Worm (Caenorhabditis elegans) whole organism, L4 larva: ENCODE measurements around the gene Y17G9B.11.
"Not testable (repeated sequence)": the region's sequence is repeated elsewhere in the genome, so short reads cannot be mapped to it uniquely, and the experiment has no call there.

Experiments
- hlh-11 ChIP-seq: fragments of 200-800 bp; sonication (Bioruptor generic); optimal IDR thresholded peaks from 2 replicates; lab custom pipeline; 2018; ENCODE audit warnings: mild to moderate bottlenecking, missing genetic modification characterization, missing compliant biosample characterization
- nhr-25 ChIP-seq: sonication (generic microtip); optimal IDR thresholded peaks from 2 replicates; lab custom pipeline; 2017; ENCODE audit warnings: missing genetic modification characterization, mild to moderate bottlenecking, missing compliant biosample characterization, antibody characterized with exemption, moderate library complexity, borderline replicate concordance; ENCODE audit not compliant: insufficient read depth

DNA sequence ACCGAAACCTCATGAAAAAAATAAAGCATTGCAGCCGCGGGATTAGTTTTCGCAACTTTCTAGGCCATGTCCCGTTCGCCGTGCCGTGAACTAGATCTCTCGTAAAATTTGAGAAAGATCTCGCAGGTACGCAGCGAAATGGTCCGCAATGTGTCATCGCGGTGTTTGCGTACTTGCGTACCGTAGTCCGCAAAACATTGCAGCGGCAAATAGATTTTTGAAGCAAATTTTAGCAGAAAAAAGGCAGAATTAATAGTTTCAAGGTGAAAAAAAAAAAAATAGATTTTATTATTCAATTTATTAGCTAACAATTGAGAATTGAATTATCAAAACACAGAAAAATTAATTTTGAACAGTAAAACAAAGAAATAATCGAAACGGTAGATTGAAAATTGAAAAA is 28.5 kb upstream of the Y17G9B.11 start:
- peak; percentile 92 for TF ChIP-seq hlh-11 (tag; lab: Kevin White, UChicago)
- TF ChIP-seq nhr-25 (tag; lab: Kevin White, UChicago) = not testable (repeated sequence)
